Worm (Caenorhabditis elegans): ENCODE data around the gene ZK1320.13.
A peak's percentile ranks its signal among the peaks of the same experiment; 100 is the strongest.

Gene ZK1320.13

DNA sequence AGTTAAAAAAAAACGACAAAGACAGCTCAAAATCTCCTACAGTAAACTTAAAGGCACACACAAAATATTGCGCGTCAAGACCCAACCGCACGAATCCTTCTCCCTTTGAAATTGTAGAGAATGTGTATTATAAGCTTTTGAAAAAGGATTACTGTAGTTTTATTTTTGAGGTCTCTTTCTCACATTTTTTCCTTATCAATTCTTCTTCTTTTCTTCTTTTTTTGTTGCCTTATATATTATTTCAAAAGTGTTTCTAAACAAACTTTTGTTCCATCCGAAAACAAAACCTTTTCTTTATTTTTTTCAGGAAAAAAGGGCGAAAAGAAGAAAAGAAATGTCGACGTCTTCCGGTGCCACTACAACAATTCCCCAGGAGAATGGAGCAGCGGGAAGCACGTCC is at the start of gene ZK1320.13:
ZK1320.13 (plus strand) TSS at position 301 of the 400 bp plus-strand sequence.
- TF ChIP-seq ceh-13 (GFP tag; optimal IDR thresholded peaks at IDR 0.05): no peak
- TF ChIP-seq tbx-11 (GFP tag; IDR thresholded peaks at IDR 0.05): no peak
- TF ChIP-seq hmbx-1 (tag; optimal IDR thresholded peaks at IDR 0.05): no peak
- no peak for TF ChIP-seq tra-4 (tag; optimal IDR thresholded peaks at IDR 0.05)
- no peak for TF ChIP-seq F13C5.2 (tag; optimal IDR thresholded peaks at IDR 0.05)
- TF ChIP-seq ceh-36 (tag; optimal IDR thresholded peaks at IDR 0.05): no peak
- TF ChIP-seq aly-1 (tag; optimal IDR thresholded peaks at IDR 0.05): no peak
- no peak for TF ChIP-seq pes-1 (GFP tag; IDR thresholded peaks at IDR 0.05)
- no peak for TF ChIP-seq ets-7 (tag; optimal IDR thresholded peaks at IDR 0.05)
- TF ChIP-seq hmg-4 (GFP tag; optimal IDR thresholded peaks at IDR 0.05): no peak
- no peak for TF ChIP-seq sea-1 (GFP tag; conservative IDR thresholded peaks at IDR 0.05)
- no peak for TF ChIP-seq B0310.2 (tag; optimal IDR thresholded peaks at IDR 0.05)
- TF ChIP-seq hnd-1 (tag; optimal IDR thresholded peaks at IDR 0.05): no peak

DNA sequence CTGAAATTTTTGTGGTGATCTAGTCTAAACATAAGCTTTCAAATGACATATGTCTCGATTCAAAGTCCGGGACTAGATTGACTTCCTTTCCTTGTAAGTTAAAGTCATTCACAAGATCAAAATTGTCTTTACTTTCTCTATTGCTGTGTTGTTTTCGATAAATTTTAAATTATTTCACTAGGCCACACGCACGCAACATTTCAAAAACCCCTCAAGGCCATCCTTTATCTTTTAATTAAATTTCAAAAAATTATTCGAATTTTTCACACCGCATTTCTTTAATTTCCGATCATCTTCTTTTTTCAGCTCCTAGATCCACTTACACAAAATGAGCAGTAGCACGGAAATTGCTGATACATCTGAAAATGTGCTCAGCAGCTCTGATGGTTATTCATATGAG is 44.3 kb upstream of the ZK1320.13 start, which contains the start of gene ZK1307.7:
ZK1307.7 (plus strand) TSS at position 301 of the 400 bp plus-strand sequence.
- no peak for TF ChIP-seq flt-1 (GFP tag; IDR thresholded peaks at IDR 0.05)
- TF ChIP-seq tra-4 (tag; optimal IDR thresholded peaks at IDR 0.05): no peak
- TF ChIP-seq scrt-1 (GFP tag; IDR thresholded peaks at IDR 0.05): no peak
- TF ChIP-seq ceh-36 (tag; optimal IDR thresholded peaks at IDR 0.05): no peak
- no peak for TF ChIP-seq B0310.2 (tag; optimal IDR thresholded peaks at IDR 0.05)
- TF ChIP-seq ama-1 (optimal IDR thresholded peaks at IDR 0.05): no peak

DNA sequence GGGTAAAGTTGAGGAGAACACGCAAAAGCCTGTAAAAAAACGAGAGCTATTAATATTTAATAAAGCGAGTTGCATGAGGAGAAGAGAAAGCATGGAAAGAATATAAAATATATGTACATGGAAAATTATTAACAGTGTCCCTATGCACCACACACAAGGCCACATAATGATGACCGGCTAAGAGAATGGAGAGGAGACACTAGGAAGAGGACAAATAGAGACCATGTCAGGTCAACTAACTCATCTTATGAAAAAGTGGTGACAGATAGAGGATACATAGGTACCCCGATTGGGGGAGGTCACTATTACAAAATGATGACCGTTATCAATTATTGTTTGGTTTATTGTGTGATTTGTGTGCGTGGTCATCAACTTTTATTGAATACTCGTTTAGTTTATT is 36.2 kb upstream of the ZK1320.13 start, which contains the start of gene fzr-1:
fzr-1 (minus strand) TSS at position 29 of the 400 bp plus-strand sequence.
- 0 out of 2 replicates have a peak, but pooled peaks have one; percentile 10 for TF ChIP-seq tbx-37 (GFP tag; conservative IDR thresholded peaks at IDR 0.05)
- 0 out of 2 replicates have a peak, but pooled peaks have one; percentile 16 for TF ChIP-seq flt-1 (GFP tag; IDR thresholded peaks at IDR 0.05)
- no peak for TF ChIP-seq ceh-36 (tag; optimal IDR thresholded peaks at IDR 0.05)
- no peak for TF ChIP-seq sea-1 (GFP tag; conservative IDR thresholded peaks at IDR 0.05)

DNA sequence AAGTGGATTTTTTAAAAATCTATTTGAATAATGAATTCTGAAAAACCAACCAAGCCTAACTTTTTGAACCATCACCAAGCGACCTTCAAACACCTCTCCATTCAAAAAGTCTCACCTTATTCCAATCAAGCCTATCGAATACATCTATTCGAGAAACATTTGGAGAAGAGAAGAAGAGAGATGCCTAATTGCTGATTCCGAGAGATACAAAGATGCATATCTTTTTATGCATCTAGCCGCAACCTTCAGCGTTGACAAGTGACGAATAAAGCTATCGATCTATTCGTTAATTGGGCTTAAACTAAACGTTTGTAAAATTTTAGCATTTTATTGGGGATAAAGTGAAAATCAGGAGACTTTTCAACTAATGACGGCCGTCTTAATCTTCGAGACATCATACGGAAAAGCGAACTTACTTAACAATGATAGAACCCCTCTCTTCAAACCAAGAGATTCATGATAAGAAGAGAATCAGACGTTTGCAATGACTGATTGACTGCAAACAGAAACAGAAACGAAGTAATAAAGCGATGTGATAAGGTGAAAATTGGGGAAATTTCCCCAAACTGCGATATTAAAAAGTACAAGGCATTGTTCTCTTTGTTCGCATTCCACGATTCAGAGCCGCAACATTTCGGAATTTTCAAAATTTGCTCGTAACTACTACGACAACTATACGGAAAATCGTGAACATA is 35.5 kb upstream of the ZK1320.13 start:
- TF ChIP-seq hmbx-1 (tag; optimal IDR thresholded peaks at IDR 0.05) (no peak), ceh-36 (tag; optimal IDR thresholded peaks at IDR 0.05) (no peak), hnd-1 (tag; optimal IDR thresholded peaks at IDR 0.05) (no peak), pes-1 (GFP tag; IDR thresholded peaks at IDR 0.05) (no peak), tbx-11 (GFP tag; IDR thresholded peaks at IDR 0.05) (no peak), tbx-37 (GFP tag; conservative IDR thresholded peaks at IDR 0.05) (no peak), sea-1 (GFP tag; conservative IDR thresholded peaks at IDR 0.05) (no peak), ceh-13 (GFP tag; optimal IDR thresholded peaks at IDR 0.05) (no peak), F13C5.2 (tag; optimal IDR thresholded peaks at IDR 0.05) (no peak), tra-4 (tag; optimal IDR thresholded peaks at IDR 0.05) (no peak), hmg-4 (GFP tag; optimal IDR thresholded peaks at IDR 0.05) (no peak), ets-7 (tag; optimal IDR thresholded peaks at IDR 0.05) (no peak), B0310.2 (tag; optimal IDR thresholded peaks at IDR 0.05) (no peak), scrt-1 (GFP tag; IDR thresholded peaks at IDR 0.05) (no peak), aly-1 (tag; optimal IDR thresholded peaks at IDR 0.05) (no peak)

DNA sequence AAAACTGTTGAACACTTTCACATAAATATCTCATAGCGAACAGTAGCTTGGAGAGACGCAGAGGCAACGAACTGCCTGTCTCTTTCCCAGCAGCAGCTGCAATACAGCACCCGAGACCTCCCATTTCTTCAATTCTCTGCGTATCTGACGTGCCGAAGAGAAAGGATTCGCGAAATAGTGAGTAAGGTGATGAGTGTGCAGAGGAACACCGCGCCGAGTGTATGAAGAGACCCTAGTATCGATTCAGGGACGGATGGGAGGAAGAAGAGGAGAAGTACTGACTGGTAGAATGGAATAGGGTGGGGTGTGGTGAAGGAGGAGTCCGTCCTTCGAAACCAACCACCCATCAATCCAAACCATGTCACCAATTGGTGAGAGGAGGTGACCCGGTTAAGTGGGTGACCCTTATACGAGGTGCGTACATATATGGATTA is 34.5 kb upstream of the ZK1320.13 start:
- no peak for TF ChIP-seq flt-1 (GFP tag; IDR thresholded peaks at IDR 0.05)
- TF ChIP-seq ets-7 (tag; optimal IDR thresholded peaks at IDR 0.05): peak; percentile 7
- no peak for TF ChIP-seq ama-1 (optimal IDR thresholded peaks at IDR 0.05)
- TF ChIP-seq pes-1 (GFP tag; IDR thresholded peaks at IDR 0.05): no peak
- TF ChIP-seq tbx-37 (GFP tag; conservative IDR thresholded peaks at IDR 0.05): no peak
- TF ChIP-seq ceh-36 (tag; optimal IDR thresholded peaks at IDR 0.05): no peak
- TF ChIP-seq hmg-4 (GFP tag; optimal IDR thresholded peaks at IDR 0.05): peak; percentile 77
- TF ChIP-seq hmbx-1 (tag; optimal IDR thresholded peaks at IDR 0.05): no peak
- TF ChIP-seq scrt-1 (GFP tag; IDR thresholded peaks at IDR 0.05): no peak
- no peak for TF ChIP-seq tra-4 (tag; optimal IDR thresholded peaks at IDR 0.05)
- TF ChIP-seq ceh-13 (GFP tag; optimal IDR thresholded peaks at IDR 0.05): peak; percentile 4
- no peak for TF ChIP-seq hnd-1 (tag; optimal IDR thresholded peaks at IDR 0.05)
- no peak for TF ChIP-seq aly-1 (tag; optimal IDR thresholded peaks at IDR 0.05)
- TF ChIP-seq sea-1 (GFP tag; conservative IDR thresholded peaks at IDR 0.05): 0 out of 2 replicates have a peak, but pooled peaks have one; percentile 33
- no peak for TF ChIP-seq tbx-11 (GFP tag; IDR thresholded peaks at IDR 0.05)
- TF ChIP-seq B0310.2 (tag; optimal IDR thresholded peaks at IDR 0.05): no peak
- TF ChIP-seq F13C5.2 (tag; optimal IDR thresholded peaks at IDR 0.05): peak; percentile 42

DNA sequence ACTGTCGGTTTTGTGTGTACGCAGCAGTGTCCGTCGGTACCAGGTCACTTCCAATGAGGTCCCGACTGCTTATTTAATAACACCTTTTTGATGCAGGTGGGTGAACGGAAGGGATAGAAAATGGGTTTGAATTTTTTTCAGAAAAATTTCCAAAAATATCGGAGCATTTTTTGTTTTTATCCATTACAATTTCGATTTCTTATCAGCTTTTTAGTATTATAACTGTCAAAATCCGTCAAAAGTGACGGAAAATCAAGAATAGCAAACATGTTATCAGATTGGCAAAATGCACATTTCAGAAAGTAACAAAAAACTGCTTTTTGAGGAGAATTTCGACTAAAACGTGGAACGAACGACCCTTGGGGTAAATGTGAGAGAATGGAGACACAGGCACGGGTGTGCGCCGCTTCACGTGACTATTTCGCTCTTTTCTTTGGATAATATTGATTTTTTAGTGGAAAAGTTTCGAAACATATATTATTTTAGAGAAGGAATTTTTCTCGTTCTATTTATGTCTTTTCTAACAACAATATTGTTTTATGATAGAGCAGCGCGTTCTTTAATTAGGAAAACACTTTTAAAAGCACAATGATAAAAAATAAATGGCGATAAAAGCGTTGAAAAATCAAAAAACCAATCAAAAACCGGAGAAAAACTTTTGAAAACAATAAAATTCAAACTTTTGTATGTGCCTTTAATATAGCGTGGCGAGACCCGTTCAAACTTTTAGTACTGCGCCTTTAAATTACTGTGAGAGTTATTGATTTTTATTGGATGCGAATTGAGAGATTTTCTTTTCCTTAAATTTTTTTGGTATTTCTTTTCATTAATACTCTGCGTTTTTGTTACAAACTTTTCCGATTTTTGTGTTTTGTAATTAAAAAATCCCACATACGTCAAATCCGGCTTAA is 33.4 kb upstream of the ZK1320.13 start, which contains the start of gene sqv-8:
sqv-8 (plus strand) TSS at position 51 of the 911 bp plus-strand sequence.
- no peak for TF ChIP-seq tbx-11 (GFP tag; IDR thresholded peaks at IDR 0.05)
- no peak for TF ChIP-seq flt-1 (GFP tag; IDR thresholded peaks at IDR 0.05)
- no peak for TF ChIP-seq scrt-1 (GFP tag; IDR thresholded peaks at IDR 0.05)

DNA sequence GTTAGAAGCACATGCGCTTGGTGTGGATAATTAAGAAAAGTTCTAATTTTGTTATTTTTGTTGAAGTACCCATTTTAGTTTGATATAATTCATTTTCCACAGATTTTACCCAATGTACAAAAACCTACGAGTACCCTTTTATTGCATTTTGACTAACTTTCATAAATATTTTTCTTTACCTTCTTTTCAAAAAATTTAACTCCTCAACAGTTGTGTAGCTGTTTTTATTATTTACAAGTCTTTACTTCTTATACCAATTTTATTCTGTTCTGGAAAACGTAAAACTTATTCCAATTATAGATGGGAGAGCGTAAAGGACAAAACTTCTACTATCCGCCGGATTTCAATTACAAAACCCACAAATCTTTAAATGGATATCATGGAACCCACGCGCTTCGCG is 31.4 kb upstream of the ZK1320.13 start, which contains the start of gene ZK1307.9:
ZK1307.9 (plus strand) TSS at position 301 of the 400 bp plus-strand sequence.
- TF ChIP-seq pes-1 (GFP tag; IDR thresholded peaks at IDR 0.05) (no peak), hmg-4 (GFP tag; optimal IDR thresholded peaks at IDR 0.05) (no peak), tra-4 (tag; optimal IDR thresholded peaks at IDR 0.05) (no peak), ama-1 (optimal IDR thresholded peaks at IDR 0.05) (no peak), ceh-13 (GFP tag; optimal IDR thresholded peaks at IDR 0.05) (no peak), scrt-1 (GFP tag; IDR thresholded peaks at IDR 0.05) (no peak), hmbx-1 (tag; optimal IDR thresholded peaks at IDR 0.05) (no peak), F13C5.2 (tag; optimal IDR thresholded peaks at IDR 0.05) (no peak), hnd-1 (tag; optimal IDR thresholded peaks at IDR 0.05) (no peak), tbx-37 (GFP tag; conservative IDR thresholded peaks at IDR 0.05) (no peak)

Data from whole organism, early embryonic.